Worm (Caenorhabditis elegans) whole organism, L4 larva: ENCODE results near the gene K01A2.6.

ENCODE experiments used
- D1046.2 ChIP-seq: fragments of 200-800 bp; sonication (Bioruptor generic); IDR thresholded peaks from 2 replicates; pipeline ENCODE4 v1.3.6; 2022; ENCODE audit warnings: missing genetic modification characterization, missing compliant biosample characterization
- F26F4.8 ChIP-seq: fragments of 200-800 bp; sonication (Bioruptor generic); conservative IDR thresholded peaks from 2 replicates; pipeline ENCODE4 v1.3.6; 2022; ENCODE audit warnings: missing genetic modification characterization, missing compliant biosample characterization
- T20F7.1 ChIP-seq: fragments of 200-800 bp; sonication (Bioruptor generic); optimal IDR thresholded peaks from 2 replicates; lab custom pipeline; 2018; ENCODE audit warnings: mild to moderate bottlenecking, missing genetic modification characterization, missing compliant biosample characterization
- T26A8.4 ChIP-seq: fragments of 200-800 bp; sonication (Bioruptor generic); IDR thresholded peaks from 2 replicates; pipeline ENCODE4 v1.3.6; 2022; ENCODE audit warnings: missing genetic modification characterization, missing compliant biosample characterization
- Y48G9A.11 ChIP-seq: fragments of 200-800 bp; sonication (Bioruptor generic); IDR thresholded peaks from 2 replicates; pipeline ENCODE4 v1.3.6; 2022; ENCODE audit warnings: missing genetic modification reagents, missing genetic modification characterization, missing compliant biosample characterization
- Y5F2A.4 ChIP-seq: fragments of 200-800 bp; sonication (Bioruptor generic); optimal IDR thresholded peaks from 2 replicates; lab custom pipeline; 2018; ENCODE audit warnings: mild to moderate bottlenecking, missing genetic modification characterization, missing compliant biosample characterization
- Y75B8A.6 ChIP-seq: fragments of 200-800 bp; sonication (Bioruptor generic); IDR thresholded peaks from 2 replicates; pipeline ENCODE4 v1.3.6; 2022; ENCODE audit warnings: missing genetic modification reagents, missing genetic modification characterization, missing compliant biosample characterization
- ZK546.5 ChIP-seq, 2 experiments: sonication (generic microtip); optimal IDR thresholded peaks; 2 replicates each; lab custom pipeline; 2017; ENCODE audit warnings: missing biosample characterization in 2 of 2, missing genetic modification characterization in 2 of 2
- ama-1 ChIP-seq: fragments of 150-350 bp; optimal IDR thresholded peaks from 2 replicates; lab custom pipeline; 2014; ENCODE audit warnings: inconsistent platforms, mixed read lengths
- ceh-44 ChIP-seq: fragments of 200-800 bp; sonication (Bioruptor generic); IDR thresholded peaks from 2 replicates; pipeline ENCODE4 v1.3.6; 2022; ENCODE audit warnings: missing genetic modification reagents, missing genetic modification characterization, missing compliant biosample characterization
- daf-19 ChIP-seq: fragments of 200-800 bp; sonication (Bioruptor generic); conservative IDR thresholded peaks from 2 replicates; pipeline ENCODE4 v1.3.6; 2022; ENCODE audit warnings: missing genetic modification characterization, missing compliant biosample characterization
- dmd-6 ChIP-seq: fragments of 200-800 bp; sonication (Bioruptor generic); IDR thresholded peaks from 2 replicates; pipeline ENCODE4 v1.3.6; 2022; ENCODE audit warnings: missing genetic modification reagents, missing genetic modification characterization, missing compliant biosample characterization
- dmd-9 ChIP-seq: fragments of 200-800 bp; sonication (Bioruptor generic); IDR thresholded peaks from 2 replicates; pipeline ENCODE4 v1.3.6; 2022; ENCODE audit warnings: missing genetic modification reagents, missing genetic modification characterization, missing compliant biosample characterization
- duxl-1 ChIP-seq: sonication (generic microtip); optimal IDR thresholded peaks from 2 replicates; lab custom pipeline; 2016; ENCODE audit warnings: mild to moderate bottlenecking, missing genetic modification characterization, moderate library complexity, missing compliant biosample characterization; ENCODE audit not compliant: poor library complexity
- egl-43 ChIP-seq: fragments of 200-800 bp; sonication (Bioruptor generic); IDR thresholded peaks from 2 replicates; pipeline ENCODE4 v1.3.6; 2022; ENCODE audit warnings: missing genetic modification reagents, missing genetic modification characterization, missing compliant biosample characterization
- hif-1 ChIP-seq, 2 experiments: sonication (generic microtip); optimal IDR thresholded peaks; 2 replicates each; lab custom pipeline; 2016 to 2017; ENCODE audit warnings: missing compliant biosample characterization in 2 of 2, missing genetic modification characterization in 2 of 2, missing genetic modification reagents in 2 of 2, missing genotype in 2 of 2, mild to moderate bottlenecking in 1 of 2
- hlh-11 ChIP-seq: fragments of 200-800 bp; sonication (Bioruptor generic); optimal IDR thresholded peaks from 2 replicates; lab custom pipeline; 2018; ENCODE audit warnings: mild to moderate bottlenecking, missing genetic modification characterization, missing compliant biosample characterization
- hmg-1.1 ChIP-seq: fragments of 200-800 bp; sonication (Bioruptor generic); IDR thresholded peaks from 2 replicates; pipeline ENCODE4 v1.3.6; 2022; ENCODE audit warnings: missing genetic modification reagents, missing genetic modification characterization, missing compliant biosample characterization
- jun-1 ChIP-seq: fragments of 150-350 bp; optimal IDR thresholded peaks from 2 replicates; lab custom pipeline; 2014; ENCODE audit warnings: missing biosample characterization, missing genetic modification reagents, missing genetic modification characterization
- lin-15B ChIP-seq: fragments of 150-350 bp; sonication (generic microtip); optimal IDR thresholded peaks from 3 replicates; lab custom pipeline; 2014; ENCODE audit warnings: missing biosample characterization, missing genetic modification characterization
- lin-38 ChIP-seq: fragments of 200-800 bp; sonication (Bioruptor generic); IDR thresholded peaks from 2 replicates; pipeline ENCODE4 v1.3.6; 2022; ENCODE audit warnings: missing genetic modification reagents, missing genetic modification characterization, missing compliant biosample characterization
- lin-39 ChIP-seq: fragments of 150-350 bp; optimal IDR thresholded peaks from 2 replicates; lab custom pipeline; 2014; ENCODE audit warnings: missing biosample characterization, missing genetic modification reagents, missing genetic modification characterization
- lir-3 ChIP-seq: sonication (generic microtip); optimal IDR thresholded peaks from 2 replicates; lab custom pipeline; 2016; ENCODE audit warnings: mild to moderate bottlenecking, missing genetic modification characterization, missing compliant biosample characterization
- madf-5 ChIP-seq, 2 experiments: fragments of 200-800 bp; sonication (Bioruptor generic); IDR thresholded peaks; 2 replicates each; pipeline ENCODE4 v1.3.6; 2022; ENCODE audit warnings: missing compliant biosample characterization in 2 of 2, missing genetic modification characterization in 2 of 2
- mep-1 ChIP-seq: fragments of 150-350 bp; sonication (generic microtip); optimal IDR thresholded peaks from 3 replicates; lab custom pipeline; 2014; ENCODE audit warnings: missing biosample characterization, missing genetic modification characterization
- mes-2 ChIP-seq: sonication (generic microtip); optimal IDR thresholded peaks from 2 replicates; lab custom pipeline; 2016; ENCODE audit warnings: missing genotype, mild to moderate bottlenecking, missing genetic modification characterization, missing compliant biosample characterization; ENCODE audit not compliant: poor library complexity, severe bottlenecking
- mxl-2 ChIP-seq: fragments of 200-800 bp; sonication (Bioruptor generic); conservative IDR thresholded peaks from 2 replicates; pipeline ENCODE4 v1.3.6; 2022; ENCODE audit warnings: missing genetic modification reagents, missing genetic modification characterization, missing compliant biosample characterization
- nhr-10 ChIP-seq: fragments of 150-350 bp; optimal IDR thresholded peaks from 2 replicates; lab custom pipeline; 2014; ENCODE audit warnings: missing biosample characterization, missing genetic modification characterization
- nhr-102 ChIP-seq: sonication (generic microtip); optimal IDR thresholded peaks from 2 replicates; lab custom pipeline; 2016; ENCODE audit warnings: mild to moderate bottlenecking, missing genetic modification characterization, moderate library complexity, missing compliant biosample characterization
- nhr-111 ChIP-seq: fragments of 200-800 bp; sonication (Bioruptor generic); optimal IDR thresholded peaks from 2 replicates; lab custom pipeline; 2018; ENCODE audit warnings: mild to moderate bottlenecking, missing genetic modification characterization, missing compliant biosample characterization
- nhr-237 ChIP-seq: sonication (generic microtip); optimal IDR thresholded peaks from 2 replicates; lab custom pipeline; 2017; ENCODE audit warnings: missing biosample characterization, missing genetic modification characterization
- nhr-28 ChIP-seq: fragments of 150-350 bp; optimal IDR thresholded peaks from 2 replicates; lab custom pipeline; 2014; ENCODE audit warnings: missing biosample characterization, missing genetic modification characterization
- nhr-42 ChIP-seq: fragments of 200-800 bp; sonication (Bioruptor generic); IDR thresholded peaks from 2 replicates; pipeline ENCODE4 v1.3.6; 2022; ENCODE audit warnings: missing genetic modification characterization, missing compliant biosample characterization
- nhr-77 ChIP-seq: fragments of 150-350 bp; optimal IDR thresholded peaks from 2 replicates; lab custom pipeline; 2014; ENCODE audit warnings: missing biosample characterization, missing genetic modification characterization
- pha-4 ChIP-seq, 2 experiments: fragments of 150-350 bp in 1 of 2; fragments of 200-800 bp in 1 of 2; sonication (Bioruptor generic) in 1 of 2; IDR thresholded peaks in 1 of 2; optimal IDR thresholded peaks in 1 of 2; 2 replicates each; pipeline versions ENCODE4 v1.3.6 to Lab custom; 2014 to 2022; ENCODE audit warnings: missing genetic modification characterization in 2 of 2, missing genetic modification reagents in 2 of 2, missing biosample characterization in 1 of 2, missing compliant biosample characterization in 1 of 2
- rbr-2 ChIP-seq: sonication (generic microtip); optimal IDR thresholded peaks from 2 replicates; lab custom pipeline; 2016; ENCODE audit warnings: missing genotype, missing genetic modification characterization, missing compliant biosample characterization
- set-16 ChIP-seq: fragments of 200-800 bp; sonication (Bioruptor generic); IDR thresholded peaks from 2 replicates; pipeline ENCODE4 v1.3.6; 2022; ENCODE audit warnings: missing genetic modification reagents, missing genetic modification characterization, missing compliant biosample characterization
- skn-1 ChIP-seq: fragments of 150-350 bp; optimal IDR thresholded peaks from 2 replicates; lab custom pipeline; 2014; ENCODE audit warnings: missing biosample characterization, missing genetic modification characterization
- snpc-1.2 ChIP-seq: fragments of 200-800 bp; sonication (Bioruptor generic); IDR thresholded peaks from 2 replicates; pipeline ENCODE4 v1.3.6; 2022; ENCODE audit warnings: missing genetic modification reagents, missing genetic modification characterization, missing compliant biosample characterization
- spr-1 ChIP-seq: sonication (generic microtip); optimal IDR thresholded peaks from 2 replicates; lab custom pipeline; 2016; ENCODE audit warnings: mild to moderate bottlenecking, missing genetic modification characterization, missing compliant biosample characterization
- spr-3 ChIP-seq: fragments of 200-800 bp; sonication (Bioruptor generic); optimal IDR thresholded peaks from 2 replicates; lab custom pipeline; 2018; ENCODE audit warnings: mild to moderate bottlenecking, missing genetic modification characterization, missing compliant biosample characterization
- unc-130 ChIP-seq: sonication (generic microtip); optimal IDR thresholded peaks from 2 replicates; lab custom pipeline; 2016; ENCODE audit warnings: missing genetic modification reagents, missing genetic modification characterization, missing compliant biosample characterization
- unc-62 ChIP-seq, 3 experiments: fragments of 150-350 bp in 1 of 3; sonication (generic microtip); optimal IDR thresholded peaks in 2 of 3; peaks in 1 of 3; 1 replicate in 1 of 3; 2 replicates in 2 of 3; lab custom pipeline; 2014 to 2017; ENCODE audit warnings: missing biosample characterization in 3 of 3, missing genetic modification characterization in 3 of 3, missing genetic modification reagents in 3 of 3, missing genotype in 1 of 3
- vab-7 ChIP-seq: fragments of 200-800 bp; sonication (Bioruptor generic); IDR thresholded peaks from 2 replicates; pipeline ENCODE4 v1.3.6; 2022; ENCODE audit warnings: missing genetic modification reagents, missing genetic modification characterization, missing compliant biosample characterization
- zfp-2 ChIP-seq: sonication (generic microtip); optimal IDR thresholded peaks from 2 replicates; lab custom pipeline; 2016; ENCODE audit warnings: mild to moderate bottlenecking, missing genetic modification characterization, missing compliant biosample characterization
- zfp-3 ChIP-seq: fragments of 200-800 bp; sonication (Bioruptor generic); conservative IDR thresholded peaks from 2 replicates; pipeline ENCODE4 v1.3.6; 2022; ENCODE audit warnings: missing genetic modification reagents, missing genetic modification characterization, missing compliant biosample characterization
- ztf-7 ChIP-seq: fragments of 150-350 bp; optimal IDR thresholded peaks from 2 replicates; lab custom pipeline; 2014; ENCODE audit warnings: missing biosample characterization, missing genetic modification characterization

Gene K01A2.6

DNA sequence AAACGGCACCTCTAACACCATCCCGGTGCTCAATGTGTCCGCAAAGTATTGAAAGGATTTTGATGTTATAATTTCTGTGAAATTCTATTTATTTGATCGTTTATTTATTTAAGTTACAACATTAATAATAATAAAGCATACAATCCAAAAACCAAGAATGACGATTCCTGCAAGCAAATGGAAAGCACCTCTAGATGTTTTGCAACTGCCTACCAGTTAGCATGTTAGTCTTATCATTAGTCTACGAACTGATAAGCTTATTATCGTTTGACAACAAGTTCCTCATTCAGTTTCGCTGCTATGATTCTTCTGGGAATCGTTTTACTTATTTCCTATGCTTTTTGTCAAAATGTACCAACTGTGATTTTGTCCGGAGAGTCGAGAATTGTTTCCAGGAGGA lies at the start of gene K01A2.6:
TSS of gene K01A2.6 (plus strand) at position 301 of the 400 bp plus-strand sequence.
- no peak for TF ChIP-seq zfp-3 (GFP tag; lab: Robert Waterston, UW)
- peak in 1 of 2 experiments; percentile 14 for TF ChIP-seq unc-62 (GFP tag; optimal IDR thresholded peaks at IDR 0.05 in 1 of 2; lab: Kevin White, UChicago)
- no peak for TF ChIP-seq unc-62 (tag; optimal IDR thresholded peaks at IDR 0.05; lab: Kevin White, UChicago)
- no peak for TF ChIP-seq duxl-1

DNA sequence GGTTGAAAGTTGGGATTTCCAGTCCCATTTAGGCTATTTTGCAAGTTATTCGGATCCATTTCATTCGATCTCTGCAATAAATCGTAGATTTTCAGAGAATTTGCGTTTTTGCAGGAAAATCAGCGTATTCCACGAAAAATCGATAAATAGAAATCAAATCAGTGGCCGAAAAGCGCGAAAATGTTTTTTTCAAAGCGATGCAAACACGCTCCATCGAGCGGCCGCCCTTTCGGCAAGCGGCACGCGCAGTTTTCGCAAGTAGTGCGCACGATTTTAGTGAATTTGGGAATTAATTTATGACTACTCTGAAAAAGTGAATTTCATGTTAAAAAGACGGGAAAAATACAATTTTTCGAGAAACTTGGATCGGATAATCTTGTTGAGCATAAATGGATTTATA lies 44.7 kb upstream of the K01A2.6 start:
- TF ChIP-seq pha-4 (GFP tag; IDR thresholded peaks at IDR 0.05; lab: Robert Waterston, UW) (peak; percentile 77), pha-4 (tag; optimal IDR thresholded peaks at IDR 0.05; lab: Kevin White, UChicago) (no peak), nhr-102 (tag; lab: Kevin White, UChicago) (peak; percentile 91), vab-7 (GFP tag; lab: Robert Waterston, UW) (peak; percentile 84), nhr-77 (tag; lab: Kevin White, UChicago) (peak; percentile 94), set-16 (GFP tag; lab: Robert Waterston, UW) (peak; percentile 29; the same call in 1 of the 2 replicates), nhr-111 (GFP tag; lab: Kevin White, UChicago) (no peak), F26F4.8 (GFP tag; lab: Robert Waterston, UW) (no peak), hmg-1.1 (GFP tag; lab: Robert Waterston, UW) (peak; percentile 92), hlh-11 (tag; lab: Kevin White, UChicago) (peak; percentile 87), spr-3 (GFP tag; lab: Kevin White, UChicago) (peak; percentile 88), unc-62 (GFP tag; optimal IDR thresholded peaks at IDR 0.05 in 1 of 2; lab: Kevin White, UChicago) (peak in 1 of 2 experiments; percentile 45), unc-62 (tag; optimal IDR thresholded peaks at IDR 0.05; lab: Kevin White, UChicago) (no peak), snpc-1.2 (GFP tag; lab: Robert Waterston, UW) (peak; percentile 67), hif-1 (tag; optimal IDR thresholded peaks at IDR 0.05; lab: Kevin White, UChicago) (peak; percentile 11 to 89), skn-1 (tag; lab: Kevin White, UChicago) (peak; percentile 32), nhr-42 (GFP tag; lab: Robert Waterston, UW) (peak; percentile 87), egl-43 (GFP tag; lab: Robert Waterston, UW) (peak; percentile 77), T20F7.1 (GFP tag; lab: Kevin White, UChicago) (no peak), Y5F2A.4 (no peak), Y48G9A.11 (GFP tag; lab: Robert Waterston, UW) (peak; percentile 83), T26A8.4 (GFP tag; lab: Robert Waterston, UW) (peak; percentile 92), nhr-10 (peak; percentile 57), rbr-2 (peak; percentile 93), mxl-2 (0 out of 2 replicates have a peak, but pooled peaks have one; percentile 54), madf-5 (GFP tag; IDR thresholded peaks at IDR 0.05; lab: Robert Waterston, UW) (no peak), ZK546.5 (tag; optimal IDR thresholded peaks at IDR 0.05; lab: Kevin White, UChicago) (peak in 1 of 2 experiments; percentile 48), unc-130 (GFP tag; lab: Kevin White, UChicago) (peak; percentile 92), daf-19 (GFP tag; lab: Robert Waterston, UW) (peak; percentile 75; the same call in 1 of the 2 replicates), jun-1 (tag; lab: Kevin White, UChicago) (peak; percentile 89), Y75B8A.6 (no peak), D1046.2 (GFP tag; lab: Robert Waterston, UW) (no peak), lin-15B (tag; lab: Kevin White, UChicago) (peak; percentile 95), lin-38 (GFP tag; lab: Robert Waterston, UW) (peak; percentile 100), zfp-3 (GFP tag; lab: Robert Waterston, UW) (peak; percentile 89), nhr-237 (tag; lab: Kevin White, UChicago) (peak; percentile 62), dmd-6 (GFP tag; lab: Robert Waterston, UW) (peak; percentile 76), zfp-2 (peak; percentile 68), ama-1 (lab: Kevin White, UChicago) (no peak), nhr-28 (tag; lab: Kevin White, UChicago) (peak; percentile 92), mes-2 (tag; lab: Kevin White, UChicago) (peak; percentile 99), spr-1 (tag; lab: Kevin White, UChicago) (peak; percentile 91), dmd-9 (peak; percentile 87; the same call in 1 of the 2 replicates), lir-3 (peak; percentile 0), lin-39 (tag; lab: Kevin White, UChicago) (no peak), ztf-7 (peak; percentile 44), ceh-44 (GFP tag; lab: Robert Waterston, UW) (peak; percentile 86), mep-1 (peak; percentile 98)
